Worm (Caenorhabditis elegans) whole organism, midembryonic: ENCODE measurements around the gene ceh-24.

Experiments used
- cog-1 ChIP-seq: sonication (generic microtip); optimal IDR thresholded peaks from 2 replicates; lab custom pipeline; 2016; ENCODE audit warnings: missing genetic modification characterization, missing compliant biosample characterization
- flt-1 ChIP-seq: fragments of 200-800 bp; sonication (Bioruptor generic); IDR thresholded peaks from 2 replicates; pipeline ENCODE4 v1.3.6; 2022; ENCODE audit warnings: missing genetic modification characterization, missing compliant biosample characterization
- tab-1 ChIP-seq: fragments of 200-800 bp; sonication (Bioruptor generic); IDR thresholded peaks from 2 replicates; pipeline ENCODE4 v1.3.6; 2022; ENCODE audit warnings: missing genetic modification characterization, missing compliant biosample characterization
- ztf-29 ChIP-seq: fragments of 200-800 bp; sonication (Bioruptor generic); IDR thresholded peaks from 2 replicates; pipeline ENCODE4 v1.3.6; 2022; ENCODE audit warnings: missing genetic modification reagents, missing genetic modification characterization, missing compliant biosample characterization

ce11 chrV:13789362-13789761 lies 23.7 kb upstream of the ceh-24 start:
- peak; percentile 73 for TF ChIP-seq flt-1
- TF ChIP-seq tab-1 (GFP tag; lab: Robert Waterston, UW): no peak
- TF ChIP-seq cog-1 (tag; lab: Kevin White, UChicago): peak; percentile 82
- no peak; the same call in 1 of the 2 replicates for TF ChIP-seq ztf-29 (GFP tag; lab: Robert Waterston, UW)
